Worm (Caenorhabditis elegans): ENCODE data around the gene Y37E11B.7.

Gene Y37E11B.7

ce11 chrIV:3613022-3613605 is 13.2 kb upstream of the Y37E11B.7 start, which contains the start of gene ltah-1.2 (continued):
- no peak for TF ChIP-seq lag-1 (GFP tag; IDR thresholded peaks at IDR 0.05)
- TF ChIP-seq xnd-1 (tag; optimal IDR thresholded peaks at IDR 0.05): no peak
- no peak for TF ChIP-seq ztf-18 (tag; optimal IDR thresholded peaks at IDR 0.05)
- no peak for TF ChIP-seq B0019.2 (GFP tag; conservative IDR thresholded peaks at IDR 0.05)
- TF ChIP-seq nfyb-1 (GFP tag; IDR thresholded peaks at IDR 0.05): peak; percentile 53; the same call in 1 of the 2 replicates
- TF ChIP-seq aptf-2 (GFP tag; conservative IDR thresholded peaks at IDR 0.05): no peak
- TF ChIP-seq ceh-40 (GFP tag; IDR thresholded peaks at IDR 0.05): no peak
- peak; percentile 36 for TF ChIP-seq tlf-1 (GFP tag; optimal IDR thresholded peaks at IDR 0.05)
- peak; percentile 9 for TF ChIP-seq lin-54 (GFP tag; optimal IDR thresholded peaks at IDR 0.05)
- no peak for TF ChIP-seq sea-2 (GFP tag; IDR thresholded peaks at IDR 0.05)
- TF ChIP-seq F23B12.7 (tag; optimal IDR thresholded peaks at IDR 0.05; ENCODE audit: insufficient read depth): no peak
- TF ChIP-seq mes-4 (tag; optimal IDR thresholded peaks at IDR 0.05): no peak
- TF ChIP-seq B0261.1 (tag; optimal IDR thresholded peaks at IDR 0.05): no peak
- no peak for TF ChIP-seq mel-28 (tag; optimal IDR thresholded peaks at IDR 0.05; ENCODE audit: borderline replicate concordance)
- TF ChIP-seq ceh-58 (GFP tag; IDR thresholded peaks at IDR 0.05): no peak
- no peak for TF ChIP-seq Y95B8A.8 (GFP tag; IDR thresholded peaks at IDR 0.05)
- peak; percentile 49; the same call in 1 of the 2 replicates for TF ChIP-seq zfh-2 (GFP tag; conservative IDR thresholded peaks at IDR 0.05)
- TF ChIP-seq akir-1 (GFP tag; optimal IDR thresholded peaks at IDR 0.05): no peak
- TF ChIP-seq ztf-6 (GFP tag; IDR thresholded peaks at IDR 0.05): no peak
- TF ChIP-seq hrde-1 (tag; optimal IDR thresholded peaks at IDR 0.05; ENCODE audit: borderline replicate concordance): no peak
- TF ChIP-seq nhr-27 (tag; optimal IDR thresholded peaks at IDR 0.05): no peak
- no peak for TF ChIP-seq attf-6 (GFP tag; IDR thresholded peaks at IDR 0.05)
- TF ChIP-seq somi-1 (GFP tag; optimal IDR thresholded peaks at IDR 0.05): no peak
- TF ChIP-seq let-607 (tag; optimal IDR thresholded peaks at IDR 0.05): peak; percentile 96 to 97
- no peak for TF ChIP-seq mxl-1 (tag; optimal IDR thresholded peaks at IDR 0.05)
- no peak for TF ChIP-seq K11D2.4 (GFP tag; IDR thresholded peaks at IDR 0.05)
- peak; percentile 81 for TF ChIP-seq atf-7 (tag; optimal IDR thresholded peaks at IDR 0.05)
- TF ChIP-seq F37B4.10 (GFP tag; IDR thresholded peaks at IDR 0.05): no peak
- peak; percentile 13 for TF ChIP-seq madf-10 (tag; optimal IDR thresholded peaks at IDR 0.05)
- TF ChIP-seq dpl-1 (GFP tag; optimal IDR thresholded peaks at IDR 0.05): no peak
- TF ChIP-seq ekl-4 (GFP tag; IDR thresholded peaks at IDR 0.05): no peak
- no peak for TF ChIP-seq T26A5.8 (tag; optimal IDR thresholded peaks at IDR 0.05)
- peak; percentile 76 for TF ChIP-seq B0336.3 (GFP tag; IDR thresholded peaks at IDR 0.05)
- no peak for TF ChIP-seq pbrm-1 (GFP tag; IDR thresholded peaks at IDR 0.05)
- no peak for TF ChIP-seq chd-7 (tag; optimal IDR thresholded peaks at IDR 0.05)
- no peak for TF ChIP-seq F57A8.1 (GFP tag; optimal IDR thresholded peaks at IDR 0.05)
- no peak for TF ChIP-seq aptf-3 (GFP tag; IDR thresholded peaks at IDR 0.05)
- no peak for TF ChIP-seq Y56A3A.18 (GFP tag; IDR thresholded peaks at IDR 0.05)
- no peak for TF ChIP-seq egl-44 (GFP tag; IDR thresholded peaks at IDR 0.05)
- no peak for TF ChIP-seq gei-17 (GFP tag; optimal IDR thresholded peaks at IDR 0.05)

ce11 chrIV:3611845-3612244 is 11.9 kb upstream of the Y37E11B.7 start:
- TF ChIP-seq madf-10 (tag; optimal IDR thresholded peaks at IDR 0.05) (peak; percentile 42), F57C9.4 (tag; optimal IDR thresholded peaks at IDR 0.05) (no peak), ztf-22 (GFP tag; optimal IDR thresholded peaks at IDR 0.05) (peak; percentile 84), Y53G8AR.9 (GFP tag; conservative IDR thresholded peaks at IDR 0.05) (0 out of 2 replicates have a peak, but pooled peaks have one; percentile 43), ets-4 (GFP tag; optimal IDR thresholded peaks at IDR 0.05) (peak; percentile 95), tlf-1 (GFP tag; optimal IDR thresholded peaks at IDR 0.05) (peak; percentile 82), mcd-1 (GFP tag; IDR thresholded peaks at IDR 0.05) (peak; percentile 36; the same call in 1 of the 2 replicates), nfya-2 (GFP tag; IDR thresholded peaks at IDR 0.05) (no peak), hrde-1 (tag; optimal IDR thresholded peaks at IDR 0.05; ENCODE audit: borderline replicate concordance) (no peak), ceh-79 (tag; optimal IDR thresholded peaks at IDR 0.05) (no peak), snpc-4 (GFP tag; optimal IDR thresholded peaks at IDR 0.05) (no peak), snpc-4 (tag; optimal IDR thresholded peaks at IDR 0.05) (peak in 3 of 4 experiments; percentile 12 to 33 (median 32)), F23B12.7 (tag; optimal IDR thresholded peaks at IDR 0.05; ENCODE audit: insufficient read depth) (no peak), sea-2 (GFP tag; IDR thresholded peaks at IDR 0.05) (no peak), let-607 (tag; optimal IDR thresholded peaks at IDR 0.05) (peak; percentile 74 to 82)
